Fruit fly (Drosophila melanogaster): ENCODE results near the gene bark.

bark gene

dm6 chr2L:3832249-3832675, 45.3 kb downstream of the bark start:
- TF ChIP-seq CG17801 (GFP tag; optimal IDR thresholded peaks at IDR 0.05; ENCODE audit: partially characterized antibody) = no peak

dm6 chr2L:3833924-3834323, 47.0 kb downstream of the bark start:
- TF ChIP-seq CG17801 (GFP tag; optimal IDR thresholded peaks at IDR 0.05; ENCODE audit: partially characterized antibody) = no peak

- TF ChIP-seq CG17801 (GFP tag; optimal IDR thresholded peaks at IDR 0.05; ENCODE audit: partially characterized antibody) = no peak
These were observed 48.3 kb downstream of the bark start for dm6 chr2L:3835221-3835620.

- no peak for TF ChIP-seq CG17801 (GFP tag; optimal IDR thresholded peaks at IDR 0.05; ENCODE audit: partially characterized antibody)
These were observed 49.5 kb downstream of the bark start, which contains the start of gene slp2 for dm6 chr2L:3836440-3836890. Gene slp2, plus strand, starts transcription at chr2L:3836840.

- no peak for TF ChIP-seq CG17801 (GFP tag; optimal IDR thresholded peaks at IDR 0.05; ENCODE audit: partially characterized antibody)
These were observed 54.0 kb downstream of the bark start for dm6 chr2L:3840975-3841374.

dm6 chr2L:3844135-3844534, 57.2 kb downstream of the bark start:
- TF ChIP-seq CG17801 (GFP tag; optimal IDR thresholded peaks at IDR 0.05; ENCODE audit: partially characterized antibody) = no peak

- TF ChIP-seq CG17801 (GFP tag; optimal IDR thresholded peaks at IDR 0.05; ENCODE audit: partially characterized antibody) = no peak
These were observed 58.1 kb downstream of the bark start for dm6 chr2L:3844898-3845713.

- TF ChIP-seq CG17801 (GFP tag; optimal IDR thresholded peaks at IDR 0.05; ENCODE audit: partially characterized antibody) = no peak
These were observed 59.6 kb downstream of the bark start for dm6 chr2L:3846520-3846919.

dm6 chr2L:3847908-3848307, 60.9 kb downstream of the bark start:
- no peak for TF ChIP-seq CG17801 (GFP tag; optimal IDR thresholded peaks at IDR 0.05; ENCODE audit: partially characterized antibody)

dm6 chr2L:3851308-3851707, 64.3 kb downstream of the bark start:
- TF ChIP-seq CG17801 (GFP tag; optimal IDR thresholded peaks at IDR 0.05; ENCODE audit: partially characterized antibody) = no peak

- no peak for TF ChIP-seq CG17801 (GFP tag; optimal IDR thresholded peaks at IDR 0.05; ENCODE audit: partially characterized antibody)
These were observed 65.2 kb downstream of the bark start for dm6 chr2L:3852120-3852519.
